Fruit fly (Drosophila melanogaster) whole organism, prepupa: ENCODE data around the gene Taf11.

Source experiments
- CG10631 ChIP-seq: fragments of 200-800 bp; sonication (Bioruptor generic); optimal IDR thresholded peaks from 2 replicates; lab custom pipeline; 2016; ENCODE audit warnings: missing biosample characterization, missing genetic modification characterization
- CG32006 ChIP-seq: fragments of 200-800 bp; sonication (Bioruptor generic); optimal IDR thresholded peaks from 3 replicates; lab custom pipeline; 2017; ENCODE audit warnings: missing biosample characterization, mild to moderate bottlenecking, missing genetic modification characterization
- CG6163 ChIP-seq: fragments of 200-800 bp; sonication (Bioruptor generic); IDR thresholded peaks from 3 replicates; pipeline ENCODE4 v1.3.6; 2022; ENCODE audit warnings: missing biosample characterization, missing genetic modification characterization
- Sox102F ChIP-seq: fragments of 200-800 bp; sonication (Bioruptor generic); optimal IDR thresholded peaks from 2 replicates; lab custom pipeline; 2016; ENCODE audit warnings: missing biosample characterization, mild to moderate bottlenecking, missing genetic modification characterization
- achi ChIP-seq: fragments of 200-800 bp; sonication (Bioruptor generic); optimal IDR thresholded peaks from 3 replicates; lab custom pipeline; 2016; ENCODE audit warnings: missing biosample characterization, missing genetic modification characterization
- spab ChIP-seq: fragments of 200-800 bp; sonication (Bioruptor generic); optimal IDR thresholded peaks from 2 replicates; lab custom pipeline; 2017; ENCODE audit warnings: missing biosample characterization, mild to moderate bottlenecking, missing genetic modification characterization, missing genetic modification reagents

- TF ChIP-seq achi (GFP tag; lab: Kevin White, UChicago): no peak
- TF ChIP-seq CG10631: no peak
- no peak for TF ChIP-seq Sox102F
- no peak for TF ChIP-seq spab
- TF ChIP-seq CG32006 (GFP tag; lab: Kevin White, UChicago): no peak
- no peak for TF ChIP-seq CG6163
These were observed 18.4 kb downstream of the Taf11 start for dm6 chr2L:9744634-9745033.
